Worm (Caenorhabditis elegans): ENCODE results near the gene ceh-7.

The ceh-7 gene

ce11 chrII:8749084-8749483 is 45.5 kb upstream of the ceh-7 start:
- TF ChIP-seq unc-62 (GFP tag; optimal IDR thresholded peaks at IDR 0.05 in 1 of 2) (peak in 1 of 2 experiments; percentile 66), unc-62 (tag; optimal IDR thresholded peaks at IDR 0.05) (no peak), hlh-11 (tag; optimal IDR thresholded peaks at IDR 0.05) (peak; percentile 40), mxl-3 (GFP tag; optimal IDR thresholded peaks at IDR 0.05) (peak; percentile 18), ceh-32 (tag; optimal IDR thresholded peaks at IDR 0.05; ENCODE audit: poor library complexity) (no peak), daf-12 (tag; optimal IDR thresholded peaks at IDR 0.05) (no peak), ZK546.5 (tag; optimal IDR thresholded peaks at IDR 0.05) (no peak), Y105C5A.15 (GFP tag; IDR thresholded peaks at IDR 0.05) (no peak), aly-2 (tag; optimal IDR thresholded peaks at IDR 0.05) (no peak), lin-38 (GFP tag; IDR thresholded peaks at IDR 0.05) (no peak), Y5F2A.4 (GFP tag; optimal IDR thresholded peaks at IDR 0.05) (no peak), T20F7.1 (GFP tag; optimal IDR thresholded peaks at IDR 0.05) (no peak), lin-13 (GFP tag; optimal IDR thresholded peaks at IDR 0.05) (no peak), zfp-3 (GFP tag; conservative IDR thresholded peaks at IDR 0.05) (no peak), daf-8 (GFP tag; IDR thresholded peaks at IDR 0.05) (no peak)

- TF ChIP-seq dpl-1 (GFP tag; optimal IDR thresholded peaks at IDR 0.05) (no peak), nhr-237 (tag; optimal IDR thresholded peaks at IDR 0.05) (no peak), pqm-1 (tag; optimal IDR thresholded peaks at IDR 0.05) (no peak), fkh-10 (GFP tag; optimal IDR thresholded peaks at IDR 0.05) (no peak), nhr-111 (GFP tag; optimal IDR thresholded peaks at IDR 0.05) (no peak), skn-1 (tag; optimal IDR thresholded peaks at IDR 0.05) (no peak), hif-1 (tag; optimal IDR thresholded peaks at IDR 0.05) (no peak), pha-4 (GFP tag; IDR thresholded peaks at IDR 0.05) (no peak), pha-4 (tag; optimal IDR thresholded peaks at IDR 0.05) (no peak), lin-1 (GFP tag; IDR thresholded peaks at IDR 0.05) (no peak), T20F7.1 (GFP tag; optimal IDR thresholded peaks at IDR 0.05) (no peak), nhr-6 (tag; optimal IDR thresholded peaks at IDR 0.05) (no peak), sdz-12 (GFP tag; optimal IDR thresholded peaks at IDR 0.05) (no peak), php-3 (GFP tag; IDR thresholded peaks at IDR 0.05) (no peak), dmd-9 (GFP tag; IDR thresholded peaks at IDR 0.05) (no peak), mxl-3 (GFP tag; optimal IDR thresholded peaks at IDR 0.05) (no peak)
Observed at ce11 chrII:8748638-8749037, 45.0 kb upstream of the ceh-7 start.

- TF ChIP-seq unc-39 (tag; optimal IDR thresholded peaks at IDR 0.05) = no peak
- no peak for TF ChIP-seq daf-8 (GFP tag; IDR thresholded peaks at IDR 0.05)
- no peak for TF ChIP-seq zip-11 (GFP tag; IDR thresholded peaks at IDR 0.05)
- no peak for TF ChIP-seq nhr-41 (GFP tag; IDR thresholded peaks at IDR 0.05)
- TF ChIP-seq ctbp-1 (GFP tag; IDR thresholded peaks at IDR 0.05) = no peak
- TF ChIP-seq madf-9 (GFP tag; conservative IDR thresholded peaks at IDR 0.05) = no peak
- TF ChIP-seq ztf-7 (tag; optimal IDR thresholded peaks at IDR 0.05) = peak; percentile 10
- TF ChIP-seq daf-19 (GFP tag; conservative IDR thresholded peaks at IDR 0.05) = 0 out of 2 replicates have a peak, but pooled peaks have one; percentile 11
- no peak for TF ChIP-seq hmg-1.1 (GFP tag; IDR thresholded peaks at IDR 0.05)
- TF ChIP-seq ceh-62 (tag; optimal IDR thresholded peaks at IDR 0.05) = no peak
- no peak for TF ChIP-seq F37D6.2 (tag; optimal IDR thresholded peaks at IDR 0.05)
- TF ChIP-seq lin-29 (GFP tag; IDR thresholded peaks at IDR 0.05) = no peak
- TF ChIP-seq nhr-237 (tag; optimal IDR thresholded peaks at IDR 0.05) = no peak
- no peak for TF ChIP-seq mep-1 (tag; optimal IDR thresholded peaks at IDR 0.05)
- TF ChIP-seq php-3 (GFP tag; IDR thresholded peaks at IDR 0.05) = no peak
- no peak for TF ChIP-seq daf-12 (tag; optimal IDR thresholded peaks at IDR 0.05)
- no peak for TF ChIP-seq rbr-2 (tag; optimal IDR thresholded peaks at IDR 0.05)
- TF ChIP-seq nhr-11 (tag; optimal IDR thresholded peaks at IDR 0.05) = no peak
- no peak for TF ChIP-seq zag-1 (tag; optimal IDR thresholded peaks at IDR 0.05)
- no peak for TF ChIP-seq madf-5 (GFP tag; IDR thresholded peaks at IDR 0.05)
- peak; percentile 52 for TF ChIP-seq dve-1 (tag; optimal IDR thresholded peaks at IDR 0.05; ENCODE audit: insufficient read depth)
- TF ChIP-seq ama-1 (optimal IDR thresholded peaks at IDR 0.05) = no peak
- no peak for TF ChIP-seq cey-2 (tag; optimal IDR thresholded peaks at IDR 0.05; ENCODE audit: borderline replicate concordance, insufficient read depth)
- TF ChIP-seq mdl-1 (tag; optimal IDR thresholded peaks at IDR 0.05) = peak in 1 of 2 experiments; percentile 24
- no peak for TF ChIP-seq mdt-29 (GFP tag; IDR thresholded peaks at IDR 0.05)
- no peak for TF ChIP-seq aha-1 (tag)
- TF ChIP-seq mxl-3 (GFP tag; optimal IDR thresholded peaks at IDR 0.05) = peak; percentile 7
Observed at ce11 chrII:8747939-8748352, 44.3 kb upstream of the ceh-7 start.
